Fruit fly (Drosophila melanogaster): ENCODE measurements around the gene CG9853.

CG9853 gene

DNA sequence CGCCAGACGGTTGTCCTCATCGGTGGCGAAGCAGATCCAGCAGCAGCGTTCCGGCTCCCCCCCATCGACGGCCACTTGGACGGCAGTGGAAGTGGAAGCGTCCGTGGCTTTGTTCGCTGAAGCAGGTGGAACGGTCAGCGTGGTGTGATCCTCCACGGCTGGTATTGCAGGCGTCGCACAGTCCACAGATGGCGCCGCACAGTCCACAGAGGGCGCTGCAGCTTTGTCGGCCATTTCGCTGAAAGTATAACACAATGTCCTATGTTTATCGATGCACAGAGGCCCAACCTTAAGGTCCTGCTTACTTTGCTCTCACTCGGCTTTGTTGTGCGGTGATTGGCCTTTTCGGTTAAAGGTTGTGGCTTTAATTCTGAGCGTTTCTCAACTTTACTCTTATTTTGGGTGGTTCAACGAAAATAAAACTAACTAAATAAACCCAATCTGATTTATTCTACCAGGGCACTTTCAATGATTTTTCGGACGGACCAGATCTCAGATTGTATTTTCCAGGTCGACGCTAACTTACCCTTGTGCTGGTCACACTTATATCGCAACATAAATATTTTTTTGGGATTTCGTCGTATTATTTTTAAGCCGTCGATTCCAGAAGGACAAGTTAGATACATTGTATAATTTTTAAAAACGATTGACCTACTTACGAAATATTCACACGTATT lies 4.3 kb downstream of the CG9853 start, which contains the start of gene CG9855 (continued):
- TF ChIP-seq Doc3 (GFP tag; IDR thresholded peaks at IDR 0.05; ENCODE audit: partially characterized antibody) (no peak), Scr (GFP tag; IDR thresholded peaks at IDR 0.05; ENCODE audit: partially characterized antibody) (no peak; the same call in 1 of the 2 replicates), wdn (GFP tag; IDR thresholded peaks at IDR 0.05) (no peak), Poxn (GFP tag; IDR thresholded peaks at IDR 0.05) (no peak), Nf-YC (tag; optimal IDR thresholded peaks at IDR 0.05) (peak; percentile 18), CTCF (GFP tag; optimal IDR thresholded peaks at IDR 0.05) (peak; percentile 91), CG42726 (GFP tag; IDR thresholded peaks at IDR 0.05; ENCODE audit: partially characterized antibody) (peak; percentile 24; the same call in 1 of the 2 replicates), Blimp-1 (GFP tag; optimal IDR thresholded peaks at IDR 0.05) (peak; percentile 34), tup (GFP tag; optimal IDR thresholded peaks at IDR 0.05) (no peak), Asciz (GFP tag; optimal IDR thresholded peaks at IDR 0.05) (no peak), Med (GFP tag) (peak; percentile 61), ATbp (GFP tag; optimal IDR thresholded peaks at IDR 0.05) (no peak), CG16813 (GFP tag; IDR thresholded peaks at IDR 0.05; ENCODE audit: partially characterized antibody) (no peak), CG12236 (GFP tag; optimal IDR thresholded peaks at IDR 0.05) (no peak), CG15696 (tag; optimal IDR thresholded peaks at IDR 0.05) (no peak), dysf (GFP tag; IDR thresholded peaks at IDR 0.05) (no peak), CG9437 (GFP tag; optimal IDR thresholded peaks at IDR 0.05) (no peak), CG33557 (GFP tag; optimal IDR thresholded peaks at IDR 0.05) (no peak), CG10209 (GFP tag; optimal IDR thresholded peaks at IDR 0.05) (no peak), gro (GFP tag; optimal IDR thresholded peaks at IDR 0.05) (no peak), YL-1 (GFP tag; optimal IDR thresholded peaks at IDR 0.05) (peak; percentile 79), CG15269 (tag; optimal IDR thresholded peaks at IDR 0.05) (no peak), Eip74EF (GFP tag; optimal IDR thresholded peaks at IDR 0.05) (no peak), unc-4 (GFP tag; IDR thresholded peaks at IDR 0.05; ENCODE audit: partially characterized antibody) (no peak), nmo (GFP tag; optimal IDR thresholded peaks at IDR 0.05) (peak; percentile 39), CG3163 (GFP tag; optimal IDR thresholded peaks at IDR 0.05) (no peak), pros (GFP tag; optimal IDR thresholded peaks at IDR 0.05) (no peak), CG11560 (tag; IDR thresholded peaks at IDR 0.05) (no peak), D (optimal IDR thresholded peaks at IDR 0.05) (no peak), D (GFP tag; optimal IDR thresholded peaks at IDR 0.05) (no peak), CG14860 (GFP tag; IDR thresholded peaks at IDR 0.05; ENCODE audit: partially characterized antibody) (no peak), D19A (tag; optimal IDR thresholded peaks at IDR 0.05) (no peak), CG2199 (GFP tag; IDR thresholded peaks at IDR 0.05) (no peak), D19B (GFP tag; optimal IDR thresholded peaks at IDR 0.05) (no peak), CG2678 (tag; optimal IDR thresholded peaks at IDR 0.05) (no peak), Xrp1 (GFP tag; IDR thresholded peaks at IDR 0.05) (no peak), sr (GFP tag; IDR thresholded peaks at IDR 0.05) (no peak), Lim3 (GFP tag; IDR thresholded peaks at IDR 0.05) (no peak), CG17802 (tag; optimal IDR thresholded peaks at IDR 0.05) (no peak), C15 (GFP tag; IDR thresholded peaks at IDR 0.05) (no peak), tio (GFP tag; optimal IDR thresholded peaks at IDR 0.05) (no peak), fd102C (GFP tag; optimal IDR thresholded peaks at IDR 0.05) (no peak), Trl (optimal IDR thresholded peaks at IDR 0.05) (no peak), Trl (GFP tag; optimal IDR thresholded peaks at IDR 0.05) (no peak), en (GFP tag; optimal IDR thresholded peaks at IDR 0.05) (no peak), Sox100B (GFP tag; optimal IDR thresholded peaks at IDR 0.05) (no peak), gsb-n (tag; optimal IDR thresholded peaks at IDR 0.05) (no peak), pfk (GFP tag; optimal IDR thresholded peaks at IDR 0.05) (no peak), Ets65A (GFP tag) (no peak), CG2202 (tag; optimal IDR thresholded peaks at IDR 0.05) (no peak)

Measured in whole organism, embryonic.